Fruit fly (Drosophila melanogaster) whole organism, embryonic: ENCODE results near the gene CG18563.

Source experiments
- Adf1 ChIP-seq: fragments of 200-800 bp; sonication (Bioruptor generic); IDR thresholded peaks from 2 replicates; pipeline ENCODE4 v1.3.6; 2022; ENCODE audit warnings: missing biosample characterization, missing genetic modification characterization
- Aef1 ChIP-seq: fragments of 200-800 bp; sonication (Bioruptor generic); IDR thresholded peaks from 3 replicates; pipeline ENCODE4 v1.3.6; 2022; ENCODE audit warnings: missing biosample characterization, missing genetic modification characterization
- CG12071 ChIP-seq: fragments of 200-800 bp; sonication (Bioruptor generic); optimal IDR thresholded peaks from 3 replicates; lab custom pipeline; 2018; ENCODE audit warnings: missing biosample characterization, mild to moderate bottlenecking, missing genetic modification characterization
- CG13287 ChIP-seq: fragments of 200-800 bp; sonication (Bioruptor generic); IDR thresholded peaks from 2 replicates; pipeline ENCODE4 v1.3.6; 2022; ENCODE audit warnings: missing biosample characterization, missing genetic modification characterization; ENCODE audit not compliant: partially characterized antibody
- CG15073 ChIP-seq: fragments of 200-800 bp; sonication (Bioruptor generic); optimal IDR thresholded peaks from 2 replicates; lab custom pipeline; 2016; ENCODE audit warnings: missing biosample characterization, missing genetic modification characterization
- CG15514 ChIP-seq: fragments of 200-800 bp; sonication (Bioruptor generic); optimal IDR thresholded peaks from 3 replicates; lab custom pipeline; 2017; ENCODE audit warnings: missing biosample characterization, missing genetic modification characterization, mild to moderate bottlenecking, moderate library complexity, missing genetic modification reagents
- CG17359 ChIP-seq: fragments of 200-800 bp; sonication (Bioruptor generic); optimal IDR thresholded peaks from 3 replicates; lab custom pipeline; 2018; ENCODE audit warnings: missing biosample characterization, mild to moderate bottlenecking, missing genetic modification characterization, moderate library complexity
- CG30431 ChIP-seq: fragments of 200-800 bp; sonication (Bioruptor generic); optimal IDR thresholded peaks from 2 replicates; lab custom pipeline; 2017; ENCODE audit warnings: missing biosample characterization, missing genetic modification characterization
- CG31224 ChIP-seq: fragments of 200-800 bp; sonication (Bioruptor generic); IDR thresholded peaks from 2 replicates; pipeline ENCODE4 v1.3.6; 2022; ENCODE audit warnings: missing biosample characterization, missing genetic modification characterization
- CG32772 ChIP-seq: fragments of 200-800 bp; sonication (Bioruptor generic); IDR thresholded peaks from 2 replicates; pipeline ENCODE4 v1.3.6; 2022; ENCODE audit warnings: missing biosample characterization, missing genetic modification characterization
- CG33213 ChIP-seq: fragments of 200-800 bp; sonication (Bioruptor generic); optimal IDR thresholded peaks from 3 replicates; lab custom pipeline; 2016; ENCODE audit warnings: missing biosample characterization, missing genetic modification characterization
- CG4328 ChIP-seq: fragments of 200-800 bp; sonication (Bioruptor generic); optimal IDR thresholded peaks from 3 replicates; lab custom pipeline; 2017; ENCODE audit warnings: missing biosample characterization, missing genetic modification reagents, missing genetic modification characterization
- CG6765 ChIP-seq: fragments of 200-800 bp; sonication (Bioruptor generic); optimal IDR thresholded peaks from 3 replicates; lab custom pipeline; 2017; ENCODE audit warnings: missing biosample characterization, mild to moderate bottlenecking, missing genetic modification characterization
- CG7963 ChIP-seq: fragments of 200-800 bp; sonication (Bioruptor generic); IDR thresholded peaks from 3 replicates; pipeline ENCODE4 v1.3.6; 2022; ENCODE audit warnings: missing biosample characterization, missing genetic modification characterization; ENCODE audit not compliant: partially characterized antibody
- CG9215 ChIP-seq: fragments of 200-800 bp; sonication (Bioruptor generic); IDR thresholded peaks from 2 replicates; pipeline ENCODE4 v1.3.6; 2022; ENCODE audit warnings: missing biosample characterization, missing genetic modification characterization
- Dad ChIP-seq: fragments of 200-800 bp; sonication (Bioruptor generic); optimal IDR thresholded peaks from 3 replicates; lab custom pipeline; 2016; ENCODE audit warnings: missing biosample characterization, missing genetic modification characterization
- Dbx ChIP-seq: fragments of 200-800 bp; sonication (Bioruptor generic); IDR thresholded peaks from 3 replicates; pipeline ENCODE4 v1.3.6; 2022; ENCODE audit warnings: missing biosample characterization, missing genetic modification characterization
- Doc2 ChIP-seq: fragments of 200-800 bp; sonication (Bioruptor generic); IDR thresholded peaks from 2 replicates; pipeline ENCODE4 v1.3.6; 2022; ENCODE audit warnings: missing biosample characterization, missing genetic modification characterization
- Dp ChIP-seq: fragments of 200-800 bp; sonication (Bioruptor generic); optimal IDR thresholded peaks from 2 replicates; lab custom pipeline; 2018; ENCODE audit warnings: missing biosample characterization, mild to moderate bottlenecking, missing genetic modification characterization, moderate library complexity
- ERR ChIP-seq: fragments of 200-800 bp; sonication (Bioruptor generic); optimal IDR thresholded peaks from 2 replicates; lab custom pipeline; 2016; ENCODE audit warnings: missing biosample characterization, missing genetic modification characterization
- Ets97D ChIP-seq: fragments of 200-800 bp; sonication (Bioruptor generic); optimal IDR thresholded peaks from 3 replicates; lab custom pipeline; 2016; ENCODE audit warnings: missing biosample characterization, missing genetic modification characterization
- Fer3 ChIP-seq: fragments of 200-800 bp; sonication (Bioruptor generic); optimal IDR thresholded peaks from 2 replicates; lab custom pipeline; 2018; ENCODE audit warnings: missing biosample characterization, mild to moderate bottlenecking, missing genetic modification characterization, moderate library complexity
- Hand ChIP-seq: fragments of 200-800 bp; sonication (Bioruptor generic); optimal IDR thresholded peaks from 2 replicates; lab custom pipeline; 2017; ENCODE audit warnings: mild to moderate bottlenecking, missing biosample characterization, missing genetic modification reagents, missing genetic modification characterization
- HmgD ChIP-seq: fragments of 200-800 bp; sonication (Bioruptor generic); optimal IDR thresholded peaks from 3 replicates; lab custom pipeline; 2016; ENCODE audit warnings: missing biosample characterization, missing genetic modification characterization
- HmgZ ChIP-seq: fragments of 200-800 bp; sonication (Bioruptor generic); optimal IDR thresholded peaks from 2 replicates; lab custom pipeline; 2018; ENCODE audit warnings: missing biosample characterization, mild to moderate bottlenecking, missing genetic modification characterization
- Hmr ChIP-seq: fragments of 200-800 bp; sonication (Bioruptor generic); optimal IDR thresholded peaks from 3 replicates; lab custom pipeline; 2017; ENCODE audit warnings: mild to moderate bottlenecking, missing biosample characterization, missing genetic modification reagents, missing genetic modification characterization
- Jarid2 ChIP-seq: fragments of 200-800 bp; sonication (Bioruptor generic); optimal IDR thresholded peaks from 3 replicates; lab custom pipeline; 2017; ENCODE audit warnings: mild to moderate bottlenecking, missing biosample characterization, missing genetic modification reagents, missing genetic modification characterization
- MBD-R2 ChIP-seq: fragments of 200-800 bp; sonication (Bioruptor generic); IDR thresholded peaks from 2 replicates; pipeline ENCODE4 v1.3.6; 2022; ENCODE audit warnings: missing biosample characterization, missing genetic modification characterization
- NC2α ChIP-seq: fragments of 200-800 bp; sonication (Bioruptor generic); optimal IDR thresholded peaks from 2 replicates; lab custom pipeline; 2016; ENCODE audit warnings: missing biosample characterization, missing genetic modification characterization
- Opbp ChIP-seq: fragments of 200-800 bp; sonication (Bioruptor generic); IDR thresholded peaks from 3 replicates; pipeline ENCODE4 v1.3.6; 2022; ENCODE audit warnings: missing biosample characterization, missing genetic modification characterization; ENCODE audit not compliant: partially characterized antibody
- Taf1 ChIP-seq: fragments of 200-800 bp; sonication (Bioruptor generic); IDR thresholded peaks from 2 replicates; pipeline ENCODE4 v1.3.6; 2022; ENCODE audit warnings: missing biosample characterization, missing genetic modification characterization
- Usf ChIP-seq: fragments of 200-800 bp; sonication (Bioruptor generic); optimal IDR thresholded peaks from 2 replicates; lab custom pipeline; 2017; ENCODE audit warnings: missing genotype, missing biosample characterization, missing genetic modification characterization
- caup ChIP-seq: fragments of 200-800 bp; sonication (Bioruptor generic); optimal IDR thresholded peaks from 3 replicates; lab custom pipeline; 2017; ENCODE audit warnings: missing biosample characterization, mild to moderate bottlenecking, missing genetic modification characterization, moderate library complexity; ENCODE audit not compliant: severe bottlenecking
- chinmo ChIP-seq: fragments of 200-800 bp; sonication (Bioruptor generic); IDR thresholded peaks from 4 replicates; pipeline ENCODE4 v1.3.6; 2022; ENCODE audit warnings: missing biosample characterization, missing genetic modification characterization; ENCODE audit not compliant: partially characterized antibody
- corto ChIP-seq: fragments of 200-800 bp; sonication (Bioruptor generic); optimal IDR thresholded peaks from 2 replicates; lab custom pipeline; 2016; ENCODE audit warnings: missing biosample characterization, mild to moderate bottlenecking, missing genetic modification characterization, moderate library complexity
- crol ChIP-seq: fragments of 200-800 bp; sonication (Bioruptor generic); IDR thresholded peaks from 2 replicates; pipeline ENCODE4 v1.3.6; 2022; ENCODE audit warnings: missing biosample characterization, missing genetic modification characterization
- dati ChIP-seq: fragments of 200-800 bp; sonication (Bioruptor generic); IDR thresholded peaks from 2 replicates; pipeline ENCODE4 v1.3.6; 2022; ENCODE audit warnings: missing biosample characterization, missing genetic modification characterization
- dimm ChIP-seq: fragments of 200-800 bp; sonication (Bioruptor generic); IDR thresholded peaks from 2 replicates; pipeline ENCODE4 v1.3.6; 2022; ENCODE audit warnings: missing biosample characterization, missing genetic modification characterization
- her ChIP-seq: fragments of 200-800 bp; sonication (Bioruptor generic); optimal IDR thresholded peaks from 2 replicates; lab custom pipeline; 2016; ENCODE audit warnings: missing biosample characterization, missing genetic modification characterization
- luna ChIP-seq: fragments of 200-800 bp; sonication (Bioruptor generic); optimal IDR thresholded peaks from 2 replicates; lab custom pipeline; 2016; ENCODE audit warnings: missing biosample characterization, missing genetic modification characterization
- maf-S ChIP-seq: fragments of 200-800 bp; sonication (Bioruptor generic); optimal IDR thresholded peaks from 2 replicates; lab custom pipeline; 2016; ENCODE audit warnings: missing biosample characterization, missing genetic modification characterization
- sisA ChIP-seq: fragments of 200-800 bp; sonication (Bioruptor generic); IDR thresholded peaks from 2 replicates; pipeline ENCODE4 v1.3.6; 2022; ENCODE audit warnings: missing biosample characterization, missing genetic modification characterization
- stc ChIP-seq: fragments of 200-800 bp; sonication (Bioruptor generic); IDR thresholded peaks from 2 replicates; pipeline ENCODE4 v1.3.6; 2022; ENCODE audit warnings: missing biosample characterization, missing genetic modification characterization
- tgo ChIP-seq: fragments of 200-800 bp; sonication (Bioruptor generic); IDR thresholded peaks from 3 replicates; pipeline ENCODE4 v1.3.6; 2022; ENCODE audit warnings: missing biosample characterization, missing genetic modification characterization
- unpg ChIP-seq: fragments of 200-800 bp; sonication (Bioruptor generic); optimal IDR thresholded peaks from 3 replicates; lab custom pipeline; 2018; ENCODE audit warnings: missing biosample characterization, mild to moderate bottlenecking, missing genetic modification characterization, moderate library complexity
- vvl ChIP-seq: fragments of 200-800 bp; sonication (Bioruptor generic); IDR thresholded peaks from 2 replicates; pipeline ENCODE4 v1.3.6; 2022; ENCODE audit warnings: missing biosample characterization, missing genetic modification characterization
- zen2 ChIP-seq: fragments of 200-800 bp; sonication (Bioruptor generic); IDR thresholded peaks from 3 replicates; pipeline ENCODE4 v1.3.6; 2022; ENCODE audit warnings: missing biosample characterization, missing genetic modification characterization; ENCODE audit not compliant: partially characterized antibody

Gene CG18563

dm6 chr2L:17436500-17436899 is 21.3 kb downstream of the CG18563 start, which contains the start of gene CG33928:
CG33928 (minus strand) TSS chr2L:17436600.
- TF ChIP-seq CG17359 (tag; lab: Kevin White, UChicago) (no peak), Dbx (GFP tag; lab: Robert Waterston, UW) (no peak), unpg (GFP tag; lab: Kevin White, UChicago) (no peak), dimm (GFP tag; lab: Robert Waterston, UW) (no peak), CG4328 (GFP tag; lab: Kevin White, UChicago) (no peak), CG15073 (no peak), Taf1 (GFP tag; lab: Robert Waterston, UW) (no peak)
- TF ChIP-seq, all 482 proteins: peak for 0

dm6 chr2L:17433030-17433912 is 24.6 kb downstream of the CG18563 start, which contains the start of the genes Dif and CG5043:
Dif (minus strand) TSS chr2L:17433161.
CG5043 (plus strand) TSS chr2L:17433862.
- TF ChIP-seq stc (GFP tag; lab: Robert Waterston, UW) (no peak), Hand (peak; percentile 1), maf-S (GFP tag; lab: Kevin White, UChicago) (no peak), chinmo (GFP tag; lab: Robert Waterston, UW) (peak; percentile 81; the same call in 1 of the 4 replicates), tgo (no peak), CG31224 (no peak), sisA (GFP tag; lab: Robert Waterston, UW) (no peak), CG32772 (no peak), Adf1 (peak; percentile 55; the same call in 1 of the 2 replicates), vvl (GFP tag; lab: Robert Waterston, UW) (0 out of 2 replicates have a peak, but pooled peaks have one; percentile 50), CG7963 (GFP tag; lab: Robert Waterston, UW) (no peak), Hmr (GFP tag; lab: Kevin White, UChicago) (no peak), Opbp (GFP tag; lab: Robert Waterston, UW) (0 out of 3 replicates have a peak, but pooled peaks have one; percentile 18), Ets97D (GFP tag; lab: Kevin White, UChicago) (peak; percentile 61), CG33213 (GFP tag; lab: Kevin White, UChicago) (no peak), CG30431 (GFP tag; lab: Kevin White, UChicago) (no peak), Dp (peak; percentile 73), CG9215 (no peak), ERR (GFP tag; lab: Kevin White, UChicago) (no peak), Dad (GFP tag; lab: Kevin White, UChicago) (no peak), Fer3 (no peak), Jarid2 (GFP tag; lab: Kevin White, UChicago) (no peak), MBD-R2 (GFP tag; lab: Robert Waterston, UW) (peak; percentile 28; the same call in 1 of the 2 replicates), Doc2 (GFP tag; lab: Robert Waterston, UW) (no peak), corto (GFP tag; lab: Kevin White, UChicago) (no peak), luna (no peak), CG12071 (GFP tag; lab: Kevin White, UChicago) (peak; percentile 41), CG13287 (GFP tag; lab: Robert Waterston, UW) (peak; percentile 31), her (GFP tag; lab: Kevin White, UChicago) (peak; percentile 20), crol (peak; percentile 90), Aef1 (peak; percentile 66), Usf (GFP tag; lab: Kevin White, UChicago) (no peak), NC2α (GFP tag; lab: Kevin White, UChicago) (no peak), HmgD (no peak), dati (GFP tag; lab: Robert Waterston, UW) (no peak), zen2 (GFP tag; lab: Robert Waterston, UW) (peak; percentile 60; the same call in 1 of the 3 replicates), CG6765 (GFP tag; lab: Kevin White, UChicago) (peak; percentile 41), caup (GFP tag; lab: Kevin White, UChicago) (peak; percentile 29), CG15514 (GFP tag; lab: Kevin White, UChicago) (peak; percentile 28), HmgZ (tag; lab: Kevin White, UChicago) (peak; percentile 23)
